Worm (Caenorhabditis elegans): ENCODE measurements around the gene F34D10.8.
A peak's percentile ranks its signal among the peaks of the same experiment; 100 is the strongest.

F34D10.8 gene

ce11 chrIII:3703397-3703796 lies 27.2 kb upstream of the F34D10.8 start, which contains the start of gene C14B1.3 (continued):
- TF ChIP-seq unc-62 (GFP tag; optimal IDR thresholded peaks at IDR 0.05 in 1 of 2) = no peak
- no peak for TF ChIP-seq unc-62 (tag; optimal IDR thresholded peaks at IDR 0.05)
- TF ChIP-seq aly-2 (tag; optimal IDR thresholded peaks at IDR 0.05) = no peak
- no peak for TF ChIP-seq lir-3 (tag; optimal IDR thresholded peaks at IDR 0.05)
- no peak for TF ChIP-seq lin-39 (tag; optimal IDR thresholded peaks at IDR 0.05)
- no peak for TF ChIP-seq set-16 (GFP tag; IDR thresholded peaks at IDR 0.05)
- no peak for TF ChIP-seq ztf-11 (tag; optimal IDR thresholded peaks at IDR 0.05)
- no peak for TF ChIP-seq zip-11 (GFP tag; IDR thresholded peaks at IDR 0.05)
- TF ChIP-seq D1046.2 (GFP tag; IDR thresholded peaks at IDR 0.05) = no peak
- TF ChIP-seq ceh-44 (GFP tag; IDR thresholded peaks at IDR 0.05) = no peak
- TF ChIP-seq T20F7.1 (GFP tag; optimal IDR thresholded peaks at IDR 0.05) = peak; percentile 47
- no peak for TF ChIP-seq lin-15B (tag; optimal IDR thresholded peaks at IDR 0.05)
- peak; percentile 41 for TF ChIP-seq nhr-77 (tag; optimal IDR thresholded peaks at IDR 0.05)
- TF ChIP-seq lsy-2 (tag; optimal IDR thresholded peaks at IDR 0.05) = peak in 1 of 2 experiments; percentile 72
- no peak for TF ChIP-seq nhr-76 (tag; optimal IDR thresholded peaks at IDR 0.05)
- TF ChIP-seq Y75B8A.6 (GFP tag; IDR thresholded peaks at IDR 0.05) = no peak
- TF ChIP-seq mxl-2 (GFP tag; conservative IDR thresholded peaks at IDR 0.05) = no peak
- no peak for TF ChIP-seq gei-8 (GFP tag; optimal IDR thresholded peaks at IDR 0.05)
- no peak for TF ChIP-seq Y48G9A.11 (GFP tag; IDR thresholded peaks at IDR 0.05)
- peak; percentile 23 for TF ChIP-seq pqm-1 (tag; optimal IDR thresholded peaks at IDR 0.05)
- no peak for TF ChIP-seq madf-9 (GFP tag; conservative IDR thresholded peaks at IDR 0.05)

- TF ChIP-seq lsy-2 (tag; optimal IDR thresholded peaks at IDR 0.05) = peak in 1 of 2 experiments; percentile 80
- peak; percentile 46 for TF ChIP-seq mep-1 (tag; optimal IDR thresholded peaks at IDR 0.05)
- no peak for TF ChIP-seq skn-1 (tag; optimal IDR thresholded peaks at IDR 0.05)
- TF ChIP-seq daf-16 (GFP tag; optimal IDR thresholded peaks at IDR 0.05) = no peak
- peak; percentile 13 for TF ChIP-seq daf-16 (tag; optimal IDR thresholded peaks at IDR 0.05)
- no peak for TF ChIP-seq rbr-2 (tag; optimal IDR thresholded peaks at IDR 0.05)
- TF ChIP-seq T20F7.1 (GFP tag; optimal IDR thresholded peaks at IDR 0.05) = no peak
- TF ChIP-seq mes-2 (tag; optimal IDR thresholded peaks at IDR 0.05; ENCODE audit: poor library complexity, severe bottlenecking) = peak; percentile 57
- TF ChIP-seq dve-1 (tag; optimal IDR thresholded peaks at IDR 0.05; ENCODE audit: insufficient read depth) = peak; percentile 23
- TF ChIP-seq duxl-1 (tag; optimal IDR thresholded peaks at IDR 0.05; ENCODE audit: poor library complexity) = peak; percentile 38
- TF ChIP-seq fos-1 (tag; optimal IDR thresholded peaks at IDR 0.05) = no peak
- TF ChIP-seq dpl-1 (GFP tag; optimal IDR thresholded peaks at IDR 0.05) = peak; percentile 25
- peak; percentile 16 for TF ChIP-seq hlh-30 (tag; optimal IDR thresholded peaks at IDR 0.05; ENCODE audit: insufficient read depth)
- TF ChIP-seq lin-29 (GFP tag; IDR thresholded peaks at IDR 0.05) = no peak
- peak; percentile 47 for TF ChIP-seq lin-38 (GFP tag; IDR thresholded peaks at IDR 0.05)
Measured at ce11 chrIII:3704967-3705366, 25.6 kb upstream of the F34D10.8 start, which contains the start of gene wdr-5.1. TSS of gene wdr-5.1 (plus strand) at chrIII:3705285.

- no peak for TF ChIP-seq F49E8.2 (tag; optimal IDR thresholded peaks at IDR 0.05; ENCODE audit: borderline replicate concordance)
- no peak for TF ChIP-seq Y48G9A.11 (GFP tag; IDR thresholded peaks at IDR 0.05)
- TF ChIP-seq dpl-1 (GFP tag; optimal IDR thresholded peaks at IDR 0.05) = no peak
- TF ChIP-seq rbr-2 (tag; optimal IDR thresholded peaks at IDR 0.05) = no peak
- no peak for TF ChIP-seq saeg-2 (GFP tag; IDR thresholded peaks at IDR 0.05)
- TF ChIP-seq skn-1 (tag; optimal IDR thresholded peaks at IDR 0.05) = no peak
- TF ChIP-seq set-16 (GFP tag; IDR thresholded peaks at IDR 0.05) = no peak
- no peak for TF ChIP-seq ZK337.2 (GFP tag; IDR thresholded peaks at IDR 0.05)
- no peak for TF ChIP-seq zfp-3 (GFP tag; conservative IDR thresholded peaks at IDR 0.05)
- TF ChIP-seq gei-8 (GFP tag; optimal IDR thresholded peaks at IDR 0.05) = no peak
- TF ChIP-seq nhr-10 (tag; optimal IDR thresholded peaks at IDR 0.05) = no peak
Measured at ce11 chrIII:3706586-3706985, 24.0 kb upstream of the F34D10.8 start, which contains the start of gene dph-1. TSS of gene dph-1 (plus strand) at chrIII:3706886.
